Fruit fly (Drosophila melanogaster) whole organism, embryonic: ENCODE data around the gene CG13996.

Experiments
- Bdp1 ChIP-seq: fragments of 200-800 bp; sonication (Bioruptor generic); optimal IDR thresholded peaks from 3 replicates; lab custom pipeline; 2016; ENCODE audit warnings: missing biosample characterization, missing genetic modification characterization
- CG11723 ChIP-seq: fragments of 200-800 bp; sonication (Bioruptor generic); optimal IDR thresholded peaks from 2 replicates; lab custom pipeline; 2017; ENCODE audit warnings: missing biosample characterization, mild to moderate bottlenecking, missing genetic modification characterization
- CG14014 ChIP-seq: fragments of 200-800 bp; sonication (Bioruptor generic); IDR thresholded peaks from 2 replicates; pipeline ENCODE4 v1.3.6; 2022; ENCODE audit warnings: missing biosample characterization, missing genetic modification characterization
- CG14710 ChIP-seq: fragments of 200-800 bp; sonication (Bioruptor generic); optimal IDR thresholded peaks from 3 replicates; lab custom pipeline; 2019; ENCODE audit warnings: missing biosample characterization, mild to moderate bottlenecking, missing genetic modification characterization, moderate library complexity
- CG15479 ChIP-seq: fragments of 200-800 bp; sonication (Bioruptor generic); optimal IDR thresholded peaks from 3 replicates; lab custom pipeline; 2019; ENCODE audit warnings: missing biosample characterization, mild to moderate bottlenecking, missing genetic modification characterization, moderate library complexity
- CG15514 ChIP-seq: fragments of 200-800 bp; sonication (Bioruptor generic); optimal IDR thresholded peaks from 3 replicates; lab custom pipeline; 2017; ENCODE audit warnings: missing biosample characterization, missing genetic modification characterization, mild to moderate bottlenecking, moderate library complexity, missing genetic modification reagents
- CG15601 ChIP-seq: fragments of 200-800 bp; sonication (Bioruptor generic); optimal IDR thresholded peaks from 3 replicates; lab custom pipeline; 2019; ENCODE audit warnings: missing biosample characterization, mild to moderate bottlenecking, missing genetic modification characterization, moderate library complexity
- CG17829 ChIP-seq: fragments of 200-800 bp; optimal IDR thresholded peaks from 2 replicates; lab custom pipeline; 2019; ENCODE audit warnings: missing biosample characterization, mild to moderate bottlenecking, missing genetic modification characterization, moderate library complexity
- CG18262 ChIP-seq: fragments of 200-800 bp; optimal IDR thresholded peaks from 3 replicates; lab custom pipeline; 2019; ENCODE audit warnings: missing biosample characterization, mild to moderate bottlenecking, missing genetic modification characterization, moderate library complexity
- CG1832 ChIP-seq: fragments of 200-800 bp; sonication (Bioruptor generic); optimal IDR thresholded peaks from 2 replicates; lab custom pipeline; 2017; ENCODE audit warnings: missing biosample characterization, mild to moderate bottlenecking, missing genetic modification characterization, inconsistent platforms
- CG30431 ChIP-seq: fragments of 200-800 bp; sonication (Bioruptor generic); optimal IDR thresholded peaks from 2 replicates; lab custom pipeline; 2017; ENCODE audit warnings: missing biosample characterization, missing genetic modification characterization
- CG3281 ChIP-seq: fragments of 200-800 bp; sonication (Bioruptor generic); optimal IDR thresholded peaks from 3 replicates; lab custom pipeline; 2017; ENCODE audit warnings: missing biosample characterization, mild to moderate bottlenecking, missing genetic modification characterization
- CG3838 ChIP-seq: fragments of 200-800 bp; sonication (Bioruptor generic); optimal IDR thresholded peaks from 3 replicates; lab custom pipeline; 2016; ENCODE audit warnings: missing biosample characterization, missing genetic modification characterization
- CG3847 ChIP-seq: fragments of 200-800 bp; sonication (Bioruptor generic); IDR thresholded peaks from 2 replicates; pipeline ENCODE4 v1.3.6; 2022; ENCODE audit warnings: missing biosample characterization, missing genetic modification characterization
- CG3995 ChIP-seq: fragments of 200-800 bp; sonication (Bioruptor generic); optimal IDR thresholded peaks from 3 replicates; lab custom pipeline; 2016; ENCODE audit warnings: missing biosample characterization, missing genetic modification characterization
- CG42726 ChIP-seq: fragments of 200-800 bp; sonication (Bioruptor generic); IDR thresholded peaks from 2 replicates; pipeline ENCODE4 v1.3.6; 2022; ENCODE audit warnings: missing biosample characterization, missing genetic modification characterization; ENCODE audit not compliant: partially characterized antibody
- CG4360 ChIP-seq: fragments of 200-800 bp; sonication (Bioruptor generic); IDR thresholded peaks from 2 replicates; pipeline ENCODE4 v1.3.6; 2022; ENCODE audit warnings: missing biosample characterization, missing genetic modification characterization
- CG6854 ChIP-seq: fragments of 200-800 bp; sonication (Bioruptor generic); optimal IDR thresholded peaks from 3 replicates; lab custom pipeline; 2017; ENCODE audit warnings: missing biosample characterization, mild to moderate bottlenecking, missing genetic modification characterization
- CG7372 ChIP-seq: fragments of 200-800 bp; sonication (Bioruptor generic); IDR thresholded peaks from 2 replicates; pipeline ENCODE4 v1.3.6; 2022; ENCODE audit warnings: missing biosample characterization, missing genetic modification characterization
- CG8290 ChIP-seq, 3 experiments: fragments of 200-800 bp; sonication (Bioruptor generic); optimal IDR thresholded peaks; 2 replicates each; lab custom pipeline; 2016 to 2019; ENCODE audit warnings: missing biosample characterization in 3 of 3, missing genetic modification characterization in 3 of 3, mild to moderate bottlenecking in 2 of 3, moderate library complexity in 1 of 3
- CG8478 ChIP-seq: fragments of >200 bp; optimal IDR thresholded peaks from 2 replicates; lab custom pipeline; 2018
- CG8765 ChIP-seq: fragments of 200-800 bp; sonication (Bioruptor generic); IDR thresholded peaks from 2 replicates; pipeline ENCODE4 v1.3.6; 2022; ENCODE audit warnings: missing biosample characterization, missing genetic modification characterization
- Deaf1 ChIP-seq: fragments of 200-800 bp; optimal IDR thresholded peaks from 3 replicates; lab custom pipeline; 2019; ENCODE audit warnings: missing biosample characterization, mild to moderate bottlenecking, missing genetic modification characterization, moderate library complexity
- Dip2 ChIP-seq: fragments of 200-800 bp; sonication (Bioruptor generic); IDR thresholded peaks from 2 replicates; pipeline ENCODE4 v1.3.6; 2022; ENCODE audit warnings: missing biosample characterization, missing genetic modification characterization
- Elba2 ChIP-seq: fragments of 200-800 bp; sonication (Bioruptor generic); optimal IDR thresholded peaks from 3 replicates; lab custom pipeline; 2016; ENCODE audit warnings: missing biosample characterization, missing genetic modification characterization
- HLH54F ChIP-seq: fragments of 200-800 bp; sonication (Bioruptor generic); optimal IDR thresholded peaks from 3 replicates; lab custom pipeline; 2016; ENCODE audit warnings: missing biosample characterization, missing genetic modification characterization
- Hr51 ChIP-seq, 2 experiments: fragments of 200-800 bp; sonication (Bioruptor generic); optimal IDR thresholded peaks; 2 replicates in 1 of 2; 3 replicates in 1 of 2; lab custom pipeline; 2016 to 2018; ENCODE audit warnings: missing biosample characterization in 2 of 2, missing genetic modification characterization in 2 of 2, mild to moderate bottlenecking in 1 of 2, moderate library complexity in 1 of 2
- Hr78 ChIP-seq, 2 experiments: fragments of 200-800 bp in 1 of 2; fragments of >200 bp in 1 of 2; sonication (Bioruptor generic) in 1 of 2; optimal IDR thresholded peaks; 2 replicates each; lab custom pipeline; 2017 to 2019; ENCODE audit warnings: missing biosample characterization in 2 of 2, missing genetic modification characterization in 2 of 2, mild to moderate bottlenecking in 1 of 2, moderate library complexity in 1 of 2
- Lhr ChIP-seq: fragments of 200-800 bp; sonication (Bioruptor generic); optimal IDR thresholded peaks from 3 replicates; lab custom pipeline; 2017; ENCODE audit warnings: mild to moderate bottlenecking, missing biosample characterization, missing genetic modification reagents, missing genetic modification characterization
- Lim3 ChIP-seq: fragments of 200-800 bp; sonication (Bioruptor generic); IDR thresholded peaks from 2 replicates; pipeline ENCODE4 v1.3.6; 2022; ENCODE audit warnings: missing biosample characterization, missing genetic modification characterization
- Mad ChIP-seq: fragments of 200-800 bp; sonication (Bioruptor generic); optimal IDR thresholded peaks from 2 replicates; lab custom pipeline; 2016; ENCODE audit warnings: missing biosample characterization, missing genetic modification characterization
- NFAT ChIP-seq: fragments of 200-800 bp; sonication (Bioruptor generic); IDR thresholded peaks from 2 replicates; pipeline ENCODE4 v1.3.6; 2022; ENCODE audit warnings: missing biosample characterization, missing genetic modification characterization
- NK7.1 ChIP-seq: fragments of 200-800 bp; sonication (Bioruptor generic); optimal IDR thresholded peaks from 3 replicates; lab custom pipeline; 2016; ENCODE audit warnings: missing biosample characterization, missing genetic modification characterization
- abd-A ChIP-seq: fragments of 200-800 bp; sonication (Bioruptor generic); optimal IDR thresholded peaks from 3 replicates; lab custom pipeline; 2019; ENCODE audit warnings: missing biosample characterization, mild to moderate bottlenecking, missing genetic modification characterization, moderate library complexity
- cato ChIP-seq: fragments of 200-800 bp; sonication (Bioruptor generic); optimal IDR thresholded peaks from 2 replicates; lab custom pipeline; 2016; ENCODE audit warnings: missing biosample characterization, missing genetic modification characterization, borderline replicate concordance
- dpn ChIP-seq, 2 experiments: fragments of 200-800 bp; sonication (Bioruptor generic); optimal IDR thresholded peaks; 3 replicates each; lab custom pipeline; 2016; ENCODE audit warnings: missing biosample characterization in 2 of 2, missing genetic modification characterization in 2 of 2
- ftz-f1 ChIP-seq: fragments of 200-800 bp; sonication (Bioruptor generic); optimal IDR thresholded peaks from 2 replicates; lab custom pipeline; 2016; ENCODE audit warnings: missing biosample characterization, missing genetic modification characterization
- grn ChIP-seq: fragments of 200-800 bp; sonication (Bioruptor generic); optimal IDR thresholded peaks from 3 replicates; lab custom pipeline; 2017; ENCODE audit warnings: missing biosample characterization, missing genetic modification characterization
- gsb ChIP-seq: fragments of 200-800 bp; sonication (Bioruptor generic); IDR thresholded peaks from 2 replicates; pipeline ENCODE4 v1.3.6; 2022; ENCODE audit warnings: missing biosample characterization, missing genetic modification characterization
- hbn ChIP-seq: fragments of 200-800 bp; sonication (Bioruptor generic); IDR thresholded peaks from 2 replicates; pipeline ENCODE4 v1.3.6; 2022; ENCODE audit warnings: missing biosample characterization, missing genetic modification characterization; ENCODE audit not compliant: partially characterized antibody
- maf-S ChIP-seq: fragments of 200-800 bp; sonication (Bioruptor generic); optimal IDR thresholded peaks from 2 replicates; lab custom pipeline; 2016; ENCODE audit warnings: missing biosample characterization, missing genetic modification characterization
- odd ChIP-seq: fragments of 200-800 bp; sonication (Bioruptor generic); optimal IDR thresholded peaks from 2 replicates; lab custom pipeline; 2017; ENCODE audit warnings: missing biosample characterization, mild to moderate bottlenecking, missing genetic modification characterization
- phol ChIP-seq: fragments of 200-800 bp; sonication (Bioruptor generic); optimal IDR thresholded peaks from 3 replicates; lab custom pipeline; 2018; ENCODE audit warnings: missing biosample characterization, mild to moderate bottlenecking, missing genetic modification characterization, moderate library complexity
- ro ChIP-seq: fragments of 200-800 bp; sonication (Bioruptor generic); IDR thresholded peaks from 2 replicates; pipeline ENCODE4 v1.3.6; 2022; ENCODE audit warnings: missing biosample characterization, missing genetic modification characterization
- sens-2 ChIP-seq: fragments of 200-800 bp; sonication (Bioruptor generic); IDR thresholded peaks from 2 replicates; pipeline ENCODE4 v1.3.6; 2022; ENCODE audit warnings: missing biosample characterization, missing genetic modification characterization
- ttk ChIP-seq: fragments of 200-800 bp; sonication (Bioruptor generic); IDR thresholded peaks from 2 replicates; pipeline ENCODE4 v2.1.2; 2022; ENCODE audit warnings: missing biosample characterization, missing genetic modification characterization
- twi ChIP-seq: fragments of 200-800 bp; optimal IDR thresholded peaks from 2 replicates; lab custom pipeline; 2019; ENCODE audit warnings: missing biosample characterization, mild to moderate bottlenecking, missing genetic modification characterization, moderate library complexity
- vvl ChIP-seq: fragments of 200-800 bp; sonication (Bioruptor generic); IDR thresholded peaks from 2 replicates; pipeline ENCODE4 v1.3.6; 2022; ENCODE audit warnings: missing biosample characterization, missing genetic modification characterization
- zf30C ChIP-seq: fragments of 200-800 bp; sonication (Bioruptor generic); optimal IDR thresholded peaks from 3 replicates; lab custom pipeline; 2018; ENCODE audit warnings: missing biosample characterization, mild to moderate bottlenecking, missing genetic modification characterization

The CG13996 gene

DNA sequence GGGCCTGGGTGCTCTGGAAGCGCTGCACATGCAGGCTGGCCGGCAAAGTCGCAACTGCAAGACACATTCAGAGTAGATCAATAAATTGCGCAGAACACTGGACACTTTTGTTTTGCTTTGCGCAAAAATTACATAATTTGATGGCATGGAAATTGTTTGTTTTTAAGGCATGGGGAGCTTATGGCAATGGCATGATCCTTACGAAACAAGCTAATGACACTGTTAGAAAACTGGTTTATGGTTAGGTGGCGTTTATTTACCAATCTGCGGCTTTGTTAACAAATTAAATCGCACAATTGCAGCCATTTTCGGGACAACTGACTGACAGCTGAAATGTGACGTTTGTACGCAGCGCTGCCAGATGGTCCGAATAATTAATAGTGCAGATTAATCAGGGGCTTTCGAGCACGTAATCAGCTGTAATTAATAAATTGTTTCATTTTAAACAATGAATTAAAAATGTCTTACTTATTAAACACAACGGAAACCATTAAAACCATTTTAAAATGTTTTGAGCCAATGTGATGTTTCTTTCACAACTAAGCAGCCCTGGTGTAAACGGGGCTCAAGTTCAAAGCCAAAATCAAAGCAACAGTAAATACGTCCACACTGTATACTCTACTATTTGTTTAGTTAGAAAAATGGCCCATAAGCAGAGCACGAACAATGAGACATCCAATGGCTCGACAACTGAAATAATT is 41.9 kb downstream of the CG13996 start, which contains the start of the genes ND-51 and CG13994 (continued):
- TF ChIP-seq CG17829 = peak; percentile 88
- peak; percentile 46 for TF ChIP-seq CG3995 (GFP tag; lab: Kevin White, UChicago)
- TF ChIP-seq CG18262 (tag; lab: Kevin White, UChicago) = peak; percentile 76
- TF ChIP-seq CG6854 (GFP tag; lab: Kevin White, UChicago) = no peak
- TF ChIP-seq CG3838 (GFP tag; lab: Kevin White, UChicago) = peak; percentile 70
- no peak for TF ChIP-seq odd (GFP tag; lab: Kevin White, UChicago)
- peak; percentile 84 for TF ChIP-seq CG15514 (GFP tag; lab: Kevin White, UChicago)
- TF ChIP-seq Hr78 (GFP tag; optimal IDR thresholded peaks at IDR 0.05; lab: Kevin White, UChicago) = peak in 1 of 2 experiments; percentile 38
- 0 out of 2 replicates have a peak, but pooled peaks have one; percentile 45 for TF ChIP-seq CG4360
- TF ChIP-seq CG8478 (lab: Kevin White, UChicago) = no peak
- TF ChIP-seq Elba2 (GFP tag; lab: Kevin White, UChicago) = peak; percentile 94
- TF ChIP-seq Dip2 (GFP tag; lab: Robert Waterston, UW) = no peak
- peak; percentile 42; the same call in 1 of the 2 replicates for TF ChIP-seq ro (GFP tag; lab: Robert Waterston, UW)
- TF ChIP-seq CG11723 (GFP tag; lab: Kevin White, UChicago) = peak; percentile 75
- TF ChIP-seq CG1832 (GFP tag; lab: Kevin White, UChicago) = no peak
- TF ChIP-seq ttk = peak; percentile 78
- TF ChIP-seq CG7372 (GFP tag; lab: Robert Waterston, UW) = peak; percentile 83
- TF ChIP-seq CG3847 = peak; percentile 88
- TF ChIP-seq gsb (GFP tag; lab: Robert Waterston, UW) = peak; percentile 50; the same call in 1 of the 2 replicates
- no peak for TF ChIP-seq Lim3 (GFP tag; lab: Robert Waterston, UW)
- peak; percentile 95 for TF ChIP-seq phol (tag; lab: Kevin White, UChicago)
- TF ChIP-seq CG14014 (GFP tag; lab: Robert Waterston, UW) = peak; percentile 81
- peak; percentile 69 for TF ChIP-seq CG30431 (GFP tag; lab: Kevin White, UChicago)
- TF ChIP-seq Deaf1 = no peak
- TF ChIP-seq CG42726 (GFP tag; lab: Robert Waterston, UW) = no peak
- no peak for TF ChIP-seq hbn (GFP tag; lab: Robert Waterston, UW)
- peak; percentile 40 for TF ChIP-seq cato (GFP tag; lab: Kevin White, UChicago)
- TF ChIP-seq maf-S (GFP tag; lab: Kevin White, UChicago) = peak; percentile 83
- peak; percentile 85 for TF ChIP-seq NFAT
- TF ChIP-seq vvl = peak; percentile 89
- TF ChIP-seq ftz-f1 = peak; percentile 35
- TF ChIP-seq Lhr = peak; percentile 57
- TF ChIP-seq twi = peak; percentile 63
- peak; percentile 80 for TF ChIP-seq CG3281 (GFP tag; lab: Kevin White, UChicago)
- TF ChIP-seq grn (GFP tag; lab: Kevin White, UChicago) = no peak
- peak; percentile 85 for TF ChIP-seq Hr51 (GFP tag; optimal IDR thresholded peaks at IDR 0.05; lab: Kevin White, UChicago)
- TF ChIP-seq abd-A = no peak
- peak; percentile 57 for TF ChIP-seq NK7.1 (GFP tag; lab: Kevin White, UChicago)
- TF ChIP-seq CG8290 (GFP tag; optimal IDR thresholded peaks at IDR 0.05; lab: Kevin White, UChicago) = peak; percentile 72
- peak; percentile 57 to 83 for TF ChIP-seq CG8290 (tag; optimal IDR thresholded peaks at IDR 0.05; lab: Kevin White, UChicago)
- TF ChIP-seq Mad (GFP tag; lab: Kevin White, UChicago) = peak; percentile 93
- peak; percentile 91 for TF ChIP-seq CG14710 (tag; lab: Kevin White, UChicago)
- TF ChIP-seq zf30C (GFP tag; lab: Kevin White, UChicago) = no peak
- TF ChIP-seq CG15479 (GFP tag; lab: Kevin White, UChicago) = peak; percentile 50
- TF ChIP-seq CG8765 (GFP tag; lab: Robert Waterston, UW) = peak; percentile 69
- TF ChIP-seq HLH54F (GFP tag; lab: Kevin White, UChicago) = peak; percentile 84
- peak; percentile 84 to 87 for TF ChIP-seq dpn (GFP tag; optimal IDR thresholded peaks at IDR 0.05; lab: Kevin White, UChicago)
- peak; percentile 83 for TF ChIP-seq CG15601 (tag; lab: Kevin White, UChicago)
- TF ChIP-seq Bdp1 (GFP tag; lab: Kevin White, UChicago) = peak; percentile 69
- peak; percentile 65 for TF ChIP-seq sens-2
